Worm (Caenorhabditis elegans): Measurements from ENCODE around the gene lsm-1.

- TF ChIP-seq elt-3 (tag; optimal IDR thresholded peaks at IDR 0.05) (no peak), unc-55 (GFP tag; optimal IDR thresholded peaks at IDR 0.05) (no peak), ztf-4 (tag; optimal IDR thresholded peaks at IDR 0.05) (no peak), lin-39 (tag; optimal IDR thresholded peaks at IDR 0.05) (no peak), ceh-82 (tag; optimal IDR thresholded peaks at IDR 0.05) (no peak), nhr-237 (tag; optimal IDR thresholded peaks at IDR 0.05) (no peak), unc-39 (tag; optimal IDR thresholded peaks at IDR 0.05) (no peak), crh-2 (tag; optimal IDR thresholded peaks at IDR 0.05) (no peak), sem-4 (tag; optimal IDR thresholded peaks at IDR 0.05) (no peak), lsy-2 (tag; optimal IDR thresholded peaks at IDR 0.05) (no peak), elt-1 (tag; optimal IDR thresholded peaks at IDR 0.05) (no peak), peb-1 (tag; optimal IDR thresholded peaks at IDR 0.05) (no peak), nhr-6 (tag; optimal IDR thresholded peaks at IDR 0.05) (no peak), lin-13 (GFP tag; optimal IDR thresholded peaks at IDR 0.05) (no peak)
These were observed 13.4 kb downstream of the lsm-1 start, which contains the start of gene F40F8.4 for ce11 chrII:11140140-11140539.
